Worm (Caenorhabditis elegans) whole organism, mixed stage, embryonic: ENCODE results near the gene D1086.17.

Experiments
- ceh-83 ChIP-seq: fragments of 200-800 bp; sonication (Bioruptor generic); optimal IDR thresholded peaks from 2 replicates; lab custom pipeline; 2018; ENCODE audit warnings: mild to moderate bottlenecking, missing genetic modification characterization, missing compliant biosample characterization
- elt-1 ChIP-seq: sonication (generic microtip); optimal IDR thresholded peaks from 2 replicates; lab custom pipeline; 2017; ENCODE audit warnings: missing genetic modification characterization, mild to moderate bottlenecking, missing compliant biosample characterization, antibody characterized with exemption, moderate library complexity, borderline replicate concordance; ENCODE audit not compliant: insufficient read depth
- lin-13 ChIP-seq: fragments of 150-350 bp; optimal IDR thresholded peaks from 2 replicates; lab custom pipeline; 2014; ENCODE audit warnings: missing biosample characterization, missing genetic modification characterization
- lsy-2 ChIP-seq: fragments of 150-350 bp; optimal IDR thresholded peaks from 2 replicates; lab custom pipeline; 2014; ENCODE audit warnings: missing biosample characterization, missing genetic modification characterization
- ztf-11 ChIP-seq: fragments of 150-350 bp; optimal IDR thresholded peaks from 2 replicates; lab custom pipeline; 2014; ENCODE audit warnings: missing biosample characterization, missing genetic modification characterization

- TF ChIP-seq elt-1, result no peak
- TF ChIP-seq lin-13 (tag; lab: Kevin White, UChicago), result no peak
- TF ChIP-seq ztf-11 (tag; lab: Kevin White, UChicago), result no peak
- no peak for TF ChIP-seq lsy-2 (tag; lab: Kevin White, UChicago)
- no peak for TF ChIP-seq ceh-83 (GFP tag; lab: Kevin White, UChicago)
Measured at ce11 chrV:14097358-14097757, 29.7 kb downstream of the D1086.17 start.
